Fruit fly (Drosophila melanogaster) S2 (cell line): ENCODE measurements around the gene Trxr1.

ENCODE experiments used
- CG8478 ChIP-seq: fragments of >200 bp; optimal IDR thresholded peaks from 2 replicates; lab custom pipeline; 2018
- CTCF ChIP-seq, 2 experiments: fragments of >200 bp; optimal IDR thresholded peaks; 2 replicates each; lab custom pipeline; 2018

DNA sequence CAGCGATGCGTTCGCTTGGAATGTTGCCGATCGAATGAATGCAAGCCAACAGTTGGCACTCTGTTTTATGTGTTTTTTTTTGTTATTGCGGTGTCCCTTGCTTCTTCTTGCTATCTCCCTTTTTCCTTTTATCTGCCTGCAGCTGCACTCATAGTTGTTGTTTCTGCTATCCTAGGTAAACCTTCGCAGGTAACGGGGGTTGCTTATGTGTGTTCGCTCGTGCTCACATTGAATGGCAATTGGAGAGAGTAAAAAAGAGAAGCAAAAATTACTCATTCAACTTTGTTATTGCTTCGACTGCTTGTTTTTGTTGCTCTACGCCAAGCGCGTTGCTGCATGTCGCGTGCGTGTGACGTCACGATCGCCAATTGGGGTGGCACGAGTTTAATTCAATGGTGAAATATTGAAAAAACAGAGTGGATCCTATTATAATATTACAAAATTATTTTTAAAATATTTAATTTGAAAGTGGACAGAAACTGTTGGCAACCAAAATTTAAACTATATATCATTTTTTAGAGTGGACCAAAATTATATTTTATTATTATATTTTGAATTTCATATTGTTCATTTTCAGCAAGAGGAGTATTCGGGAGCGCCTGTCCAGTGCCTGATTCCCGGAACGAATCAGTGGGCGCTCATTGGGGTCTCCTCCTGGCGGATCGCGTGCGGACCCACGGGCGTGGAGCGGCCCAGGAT lies 29.2 kb downstream of the Trxr1 start, which contains the start of gene Corp:
- TF ChIP-seq CTCF (optimal IDR thresholded peaks at IDR 0.05; lab: Kevin White, UChicago) (no peak), CG8478 (lab: Kevin White, UChicago) (no peak)
